Fruit fly (Drosophila melanogaster) whole organism, wandering third instar larva: ENCODE measurements around the gene CG4325.

Source experiments
- CG9705 ChIP-seq: fragments of 200-800 bp; sonication (Bioruptor generic); optimal IDR thresholded peaks from 2 replicates; lab custom pipeline; 2018; ENCODE audit warnings: missing biosample characterization, mild to moderate bottlenecking, missing genetic modification characterization
- CrebA ChIP-seq: fragments of 200-800 bp; sonication (Bioruptor generic); optimal IDR thresholded peaks from 2 replicates; lab custom pipeline; 2016; ENCODE audit warnings: missing biosample characterization, mild to moderate bottlenecking, missing genetic modification characterization, borderline replicate concordance
- Dfd ChIP-seq: fragments of >200 bp; optimal IDR thresholded peaks from 2 replicates; lab custom pipeline; 2017; ENCODE audit warnings: missing biosample characterization, missing genetic modification characterization
- Dif ChIP-seq: fragments of 200-275, 200-300 bp; sonication (Bioruptor generic); optimal IDR thresholded peaks from 2 replicates; lab custom pipeline; 2018; ENCODE audit warnings: missing biosample characterization, missing genetic modification characterization; ENCODE audit not compliant: partially characterized antibody
- GATAd ChIP-seq: sonication (Bioruptor generic); optimal IDR thresholded peaks from 2 replicates; lab custom pipeline; 2016; ENCODE audit warnings: missing biosample characterization, missing genetic modification characterization
- HLH106 ChIP-seq: fragments of 200-800 bp; optimal IDR thresholded peaks from 3 replicates; lab custom pipeline; 2019; ENCODE audit warnings: missing biosample characterization, mild to moderate bottlenecking, missing genetic modification characterization, moderate library complexity
- Hnf4 ChIP-seq: fragments of 200-800 bp; sonication (Bioruptor generic); optimal IDR thresholded peaks from 2 replicates; lab custom pipeline; 2016; ENCODE audit warnings: missing biosample characterization, mild to moderate bottlenecking, missing genetic modification characterization
- Mio ChIP-seq: sonication (Bioruptor generic); optimal IDR thresholded peaks from 2 replicates; lab custom pipeline; 2016; ENCODE audit warnings: missing biosample characterization, missing genetic modification characterization
- N ChIP-seq: fragments of >200 bp; optimal IDR thresholded peaks from 2 replicates; lab custom pipeline; 2018; ENCODE audit warnings: missing biosample characterization, missing external identifiers, missing genetic modification characterization
- Sp1 ChIP-seq: fragments of 200-800 bp; sonication (Bioruptor generic); optimal IDR thresholded peaks from 3 replicates; lab custom pipeline; 2019; ENCODE audit warnings: missing biosample characterization, mild to moderate bottlenecking, missing genetic modification characterization, moderate library complexity
- Vsx2 ChIP-seq: fragments of 200-300, 225-300 bp; sonication (Bioruptor generic); optimal IDR thresholded peaks from 2 replicates; lab custom pipeline; 2018; ENCODE audit warnings: missing biosample characterization, missing genetic modification characterization; ENCODE audit not compliant: partially characterized antibody
- dl ChIP-seq, 2 experiments: fragments of 175-275, 200-275 bp in 1 of 2; fragments of 200-275 bp in 1 of 2; sonication (Bioruptor generic); optimal IDR thresholded peaks; lab custom pipeline; 2018; ENCODE audit warnings: mild to moderate bottlenecking in 2 of 2, missing biosample characterization in 2 of 2, missing genetic modification characterization in 2 of 2, moderate library complexity in 2 of 2; ENCODE audit not compliant: partially characterized antibody in 2 of 2, insufficient read depth in 1 of 2
- dmrt93B ChIP-seq: fragments of 200-800 bp; sonication (Bioruptor generic); optimal IDR thresholded peaks from 2 replicates; lab custom pipeline; 2018; ENCODE audit warnings: missing biosample characterization, mild to moderate bottlenecking, missing genetic modification characterization
- dsf ChIP-seq: sonication (Bioruptor generic); optimal IDR thresholded peaks from 2 replicates; lab custom pipeline; 2016; ENCODE audit warnings: missing biosample characterization, missing genetic modification characterization, borderline replicate concordance
- foxo ChIP-seq, 2 experiments: fragments of 200-800 bp; sonication (Bioruptor generic); optimal IDR thresholded peaks; 2 replicates in 1 of 2; 3 replicates in 1 of 2; lab custom pipeline; 2016 to 2017; ENCODE audit warnings: missing biosample characterization in 2 of 2, missing genetic modification characterization in 2 of 2
- pan ChIP-seq: fragments of >200 bp; optimal IDR thresholded peaks from 2 replicates; lab custom pipeline; 2017
- rgr ChIP-seq: fragments of 200-800 bp; sonication (Bioruptor generic); optimal IDR thresholded peaks from 3 replicates; lab custom pipeline; 2016; ENCODE audit warnings: missing biosample characterization, mild to moderate bottlenecking, missing genetic modification characterization
- woc ChIP-seq: sonication (Bioruptor generic); optimal IDR thresholded peaks from 2 replicates; lab custom pipeline; 2016; ENCODE audit warnings: missing biosample characterization, mild to moderate bottlenecking, missing genetic modification characterization

CG4325 gene

dm6 chrX:1995653-1996052 is 48.0 kb downstream of the CG4325 start:
- TF ChIP-seq pan (no peak), dl (GFP tag; optimal IDR thresholded peaks at IDR 0.05; lab: Kevin White, UChicago; ENCODE audit: insufficient read depth in 1 of 2, partially characterized antibody in 2 of 2) (no peak), CG9705 (GFP tag; lab: Kevin White, UChicago) (no peak), GATAd (GFP tag; lab: Kevin White, UChicago) (no peak), rgr (GFP tag; lab: Kevin White, UChicago) (no peak), CrebA (GFP tag; lab: Kevin White, UChicago) (no peak), Mio (GFP tag; lab: Kevin White, UChicago) (no peak), Hnf4 (GFP tag; lab: Kevin White, UChicago) (no peak), N (GFP tag; lab: Kevin White, UChicago) (no peak), Dfd (GFP tag; lab: Kevin White, UChicago) (no peak), dmrt93B (no peak), Sp1 (GFP tag; lab: Kevin White, UChicago) (no peak), woc (GFP tag; lab: Kevin White, UChicago) (no peak), HLH106 (tag; lab: Kevin White, UChicago) (no peak), dsf (no peak), Vsx2 (GFP tag; lab: Kevin White, UChicago) (no peak), Dif (GFP tag; lab: Kevin White, UChicago) (no peak)

- TF ChIP-seq CrebA (GFP tag; lab: Kevin White, UChicago) = no peak
- no peak for TF ChIP-seq foxo (GFP tag; optimal IDR thresholded peaks at IDR 0.05; lab: Kevin White, UChicago)
- TF ChIP-seq Dfd (GFP tag; lab: Kevin White, UChicago) = peak; percentile 87
- TF ChIP-seq dmrt93B = no peak
- no peak for TF ChIP-seq Hnf4 (GFP tag; lab: Kevin White, UChicago)
- TF ChIP-seq HLH106 (tag; lab: Kevin White, UChicago) = no peak
- no peak for TF ChIP-seq GATAd (GFP tag; lab: Kevin White, UChicago)
- no peak for TF ChIP-seq Dif (GFP tag; lab: Kevin White, UChicago)
These were observed 49.4 kb downstream of the CG4325 start for dm6 chrX:1994184-1994583.
